Fruit fly (Drosophila melanogaster) whole organism, pupa: ENCODE measurements around the gene CG14419.

ENCODE experiments used
- CG17806 ChIP-seq: fragments of 200-800 bp; sonication (Bioruptor generic); optimal IDR thresholded peaks from 2 replicates; lab custom pipeline; 2018; ENCODE audit warnings: missing biosample characterization, mild to moderate bottlenecking, missing genetic modification characterization, moderate library complexity
- EcR ChIP-seq: fragments of 200-800 bp; sonication (Bioruptor generic); optimal IDR thresholded peaks from 3 replicates; lab custom pipeline; 2019; ENCODE audit warnings: missing biosample characterization, missing genetic modification characterization, mild to moderate bottlenecking, moderate library complexity, missing genetic modification reagents

DNA sequence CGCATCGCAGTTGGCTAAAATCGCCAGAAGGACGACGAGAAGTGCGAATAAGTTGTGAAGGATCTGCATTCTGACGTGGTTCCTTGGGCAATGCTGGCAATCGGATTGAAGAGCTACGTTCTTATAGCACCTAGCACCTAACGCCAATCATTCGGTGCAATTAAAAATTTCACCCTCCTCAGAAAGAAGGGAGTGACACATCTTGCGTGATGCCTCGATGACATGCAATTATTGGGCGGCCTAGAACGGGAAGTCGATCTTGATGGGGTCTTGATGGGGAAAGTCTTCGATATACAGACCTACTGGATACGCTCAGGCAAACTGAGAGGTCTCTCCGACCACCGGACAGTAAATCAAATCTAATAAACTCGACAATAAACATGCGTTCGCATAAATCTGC lies 13.0 kb downstream of the CG14419 start, which contains the start of gene CG14416:
- TF ChIP-seq EcR (GFP tag; lab: Kevin White, UChicago) (no peak), CG17806 (tag; lab: Kevin White, UChicago) (no peak)
